Fruit fly (Drosophila melanogaster) whole organism, wandering third instar larva: ENCODE results near the gene ind.
A peak's percentile ranks its signal among the peaks of the same experiment; 100 is the strongest.

Experiments used
- CG32264 ChIP-seq: fragments of 200-800 bp; sonication (Bioruptor generic); optimal IDR thresholded peaks from 2 replicates; lab custom pipeline; 2016; ENCODE audit warnings: missing biosample characterization, missing genetic modification characterization
- CG9705 ChIP-seq: fragments of 200-800 bp; sonication (Bioruptor generic); optimal IDR thresholded peaks from 2 replicates; lab custom pipeline; 2018; ENCODE audit warnings: missing biosample characterization, mild to moderate bottlenecking, missing genetic modification characterization
- CrebA ChIP-seq: fragments of 200-800 bp; sonication (Bioruptor generic); optimal IDR thresholded peaks from 2 replicates; lab custom pipeline; 2016; ENCODE audit warnings: missing biosample characterization, mild to moderate bottlenecking, missing genetic modification characterization, borderline replicate concordance
- Dfd ChIP-seq: fragments of >200 bp; optimal IDR thresholded peaks from 2 replicates; lab custom pipeline; 2017; ENCODE audit warnings: missing biosample characterization, missing genetic modification characterization
- Dif ChIP-seq: fragments of 200-275, 200-300 bp; sonication (Bioruptor generic); optimal IDR thresholded peaks from 2 replicates; lab custom pipeline; 2018; ENCODE audit warnings: missing biosample characterization, missing genetic modification characterization; ENCODE audit not compliant: partially characterized antibody
- GATAd ChIP-seq: sonication (Bioruptor generic); optimal IDR thresholded peaks from 2 replicates; lab custom pipeline; 2016; ENCODE audit warnings: missing biosample characterization, missing genetic modification characterization
- HLH106 ChIP-seq: fragments of 200-800 bp; optimal IDR thresholded peaks from 3 replicates; lab custom pipeline; 2019; ENCODE audit warnings: missing biosample characterization, mild to moderate bottlenecking, missing genetic modification characterization, moderate library complexity
- Hr83 ChIP-seq: fragments of 200-300 bp; sonication (Bioruptor generic); optimal IDR thresholded peaks from 2 replicates; lab custom pipeline; 2016; ENCODE audit warnings: missing biosample characterization, mild to moderate bottlenecking, missing genetic modification characterization, moderate library complexity; ENCODE audit not compliant: poor library complexity, severe bottlenecking
- Jra ChIP-seq: sonication (Bioruptor generic); optimal IDR thresholded peaks from 2 replicates; lab custom pipeline; 2016; ENCODE audit warnings: missing biosample characterization, missing genetic modification characterization
- N ChIP-seq: fragments of >200 bp; optimal IDR thresholded peaks from 2 replicates; lab custom pipeline; 2018; ENCODE audit warnings: missing biosample characterization, missing external identifiers, missing genetic modification characterization
- OdsH ChIP-seq: fragments of 200-800 bp; sonication (Bioruptor generic); optimal IDR thresholded peaks from 2 replicates; lab custom pipeline; 2016; ENCODE audit warnings: missing biosample characterization, mild to moderate bottlenecking, missing genetic modification characterization
- Rel ChIP-seq, 2 experiments: fragments of 200-800 bp; sonication (Bioruptor generic) in 1 of 2; optimal IDR thresholded peaks; 2 replicates in 1 of 2; 3 replicates in 1 of 2; lab custom pipeline; 2016 to 2019; ENCODE audit warnings: mild to moderate bottlenecking in 2 of 2, missing biosample characterization in 2 of 2, missing genetic modification characterization in 2 of 2, moderate library complexity in 1 of 2
- Sp1 ChIP-seq: fragments of 200-800 bp; sonication (Bioruptor generic); optimal IDR thresholded peaks from 3 replicates; lab custom pipeline; 2019; ENCODE audit warnings: missing biosample characterization, mild to moderate bottlenecking, missing genetic modification characterization, moderate library complexity
- br ChIP-seq: fragments of 200-800 bp; sonication (Bioruptor generic); optimal IDR thresholded peaks from 2 replicates; lab custom pipeline; 2016; ENCODE audit warnings: missing biosample characterization, missing genetic modification characterization
- brk ChIP-seq: fragments of 200-800 bp; sonication (Bioruptor generic); optimal IDR thresholded peaks from 2 replicates; lab custom pipeline; 2016; ENCODE audit warnings: missing biosample characterization, mild to moderate bottlenecking, missing genetic modification characterization
- dmrt93B ChIP-seq: fragments of 200-800 bp; sonication (Bioruptor generic); optimal IDR thresholded peaks from 2 replicates; lab custom pipeline; 2018; ENCODE audit warnings: missing biosample characterization, mild to moderate bottlenecking, missing genetic modification characterization
- ey ChIP-seq: fragments of 200-800 bp; sonication (Bioruptor generic); optimal IDR thresholded peaks from 2 replicates; lab custom pipeline; 2016; ENCODE audit warnings: missing biosample characterization, missing genetic modification characterization
- fru ChIP-seq: fragments of 200-800 bp; sonication (Bioruptor generic); optimal IDR thresholded peaks from 3 replicates; lab custom pipeline; 2016; ENCODE audit warnings: missing biosample characterization, mild to moderate bottlenecking, missing genetic modification characterization
- jim ChIP-seq: fragments of 175-275, 200-325 bp; sonication (Bioruptor generic); optimal IDR thresholded peaks from 2 replicates; lab custom pipeline; 2016; ENCODE audit warnings: missing biosample characterization, mild to moderate bottlenecking, missing genetic modification characterization
- lola ChIP-seq: fragments of >200 bp; optimal IDR thresholded peaks from 2 replicates; lab custom pipeline; 2017; ENCODE audit warnings: missing biosample characterization, missing genetic modification characterization
- pan ChIP-seq: fragments of >200 bp; optimal IDR thresholded peaks from 2 replicates; lab custom pipeline; 2017
- psq ChIP-seq: fragments of 200-800 bp; sonication (Bioruptor generic); optimal IDR thresholded peaks from 3 replicates; lab custom pipeline; 2017; ENCODE audit warnings: missing biosample characterization, mild to moderate bottlenecking, missing genetic modification characterization, moderate library complexity
- rgr ChIP-seq: fragments of 200-800 bp; sonication (Bioruptor generic); optimal IDR thresholded peaks from 3 replicates; lab custom pipeline; 2016; ENCODE audit warnings: missing biosample characterization, mild to moderate bottlenecking, missing genetic modification characterization
- sage ChIP-seq: fragments of 200-800 bp; sonication (Bioruptor generic); optimal IDR thresholded peaks from 2 replicates; lab custom pipeline; 2016; ENCODE audit warnings: missing biosample characterization, mild to moderate bottlenecking, missing genetic modification characterization
- tai ChIP-seq: sonication (Bioruptor generic); optimal IDR thresholded peaks from 2 replicates; lab custom pipeline; 2016; ENCODE audit warnings: missing biosample characterization, missing genetic modification characterization
- usp ChIP-seq: fragments of >200 bp; optimal IDR thresholded peaks from 2 replicates; lab custom pipeline; 2017; ENCODE audit warnings: missing biosample characterization, missing genetic modification characterization
- woc ChIP-seq: sonication (Bioruptor generic); optimal IDR thresholded peaks from 2 replicates; lab custom pipeline; 2016; ENCODE audit warnings: missing biosample characterization, mild to moderate bottlenecking, missing genetic modification characterization

ind gene

dm6 chr3L:15043465-15043864 lies 259 bp downstream of the ind start:
- TF ChIP-seq Dfd (GFP tag; lab: Kevin White, UChicago) (peak; percentile 75), br (GFP tag; lab: Kevin White, UChicago) (no peak), Rel (GFP tag; optimal IDR thresholded peaks at IDR 0.05; lab: Kevin White, UChicago) (no peak), Rel (tag; optimal IDR thresholded peaks at IDR 0.05; lab: Kevin White, UChicago) (no peak)
- TF ChIP-seq, all 38 proteins: peak for 1

- TF ChIP-seq OdsH, result no peak
- no peak for TF ChIP-seq ey
- TF ChIP-seq br (GFP tag; lab: Kevin White, UChicago), result no peak
- no peak for TF ChIP-seq tai (GFP tag; lab: Kevin White, UChicago)
- no peak for TF ChIP-seq HLH106 (tag; lab: Kevin White, UChicago)
- no peak for TF ChIP-seq CG32264 (GFP tag; lab: Kevin White, UChicago)
These were observed 1.3 kb downstream of the ind start, which contains the start of gene Rpn12R for dm6 chr3L:15042470-15042869. Rpn12R (minus strand) TSS chr3L:15042570.

dm6 chr3L:15040329-15040886 lies 3.3 kb downstream of the ind start:
- TF ChIP-seq psq (GFP tag; lab: Kevin White, UChicago), result no peak
- TF ChIP-seq OdsH, result no peak
- no peak for TF ChIP-seq fru (GFP tag; lab: Kevin White, UChicago)
- TF ChIP-seq sage (GFP tag; lab: Kevin White, UChicago), result no peak
- no peak for TF ChIP-seq N
- no peak for TF ChIP-seq HLH106 (tag; lab: Kevin White, UChicago)
- TF ChIP-seq Jra (GFP tag; lab: Kevin White, UChicago), result no peak
- no peak for TF ChIP-seq pan (lab: Kevin White, UChicago)
- no peak for TF ChIP-seq br (GFP tag; lab: Kevin White, UChicago)
- TF ChIP-seq Sp1 (GFP tag; lab: Kevin White, UChicago), result no peak
- TF ChIP-seq CrebA (GFP tag; lab: Kevin White, UChicago), result no peak
- TF ChIP-seq usp (GFP tag; lab: Kevin White, UChicago), result no peak
- no peak for TF ChIP-seq tai (GFP tag; lab: Kevin White, UChicago)
- no peak for TF ChIP-seq GATAd (GFP tag; lab: Kevin White, UChicago)
- no peak for TF ChIP-seq jim (GFP tag; lab: Kevin White, UChicago)

- no peak for TF ChIP-seq lola
These were observed 4.2 kb downstream of the ind start for dm6 chr3L:15039510-15039909.

- peak; percentile 21 for TF ChIP-seq woc
- no peak for TF ChIP-seq br (GFP tag; lab: Kevin White, UChicago)
These were observed 8.1 kb downstream of the ind start for dm6 chr3L:15035585-15035984.

- TF ChIP-seq Rel (GFP tag; optimal IDR thresholded peaks at IDR 0.05; lab: Kevin White, UChicago), result no peak
- no peak for TF ChIP-seq Rel (tag; optimal IDR thresholded peaks at IDR 0.05; lab: Kevin White, UChicago)
- no peak for TF ChIP-seq dmrt93B (GFP tag; lab: Kevin White, UChicago)
- no peak for TF ChIP-seq lola
- no peak for TF ChIP-seq woc
- no peak for TF ChIP-seq pan (lab: Kevin White, UChicago)
- no peak for TF ChIP-seq HLH106 (tag; lab: Kevin White, UChicago)
- no peak for TF ChIP-seq Jra (GFP tag; lab: Kevin White, UChicago)
- no peak for TF ChIP-seq Hr83 (GFP tag; lab: Kevin White, UChicago)
- TF ChIP-seq fru (GFP tag; lab: Kevin White, UChicago), result no peak
- no peak for TF ChIP-seq Sp1 (GFP tag; lab: Kevin White, UChicago)
- TF ChIP-seq usp (GFP tag; lab: Kevin White, UChicago), result no peak
- no peak for TF ChIP-seq brk (GFP tag; lab: Kevin White, UChicago)
- no peak for TF ChIP-seq Dif
- no peak for TF ChIP-seq CG9705 (GFP tag; lab: Kevin White, UChicago)
- TF ChIP-seq jim (GFP tag; lab: Kevin White, UChicago), result no peak
- no peak for TF ChIP-seq GATAd (GFP tag; lab: Kevin White, UChicago)
- no peak for TF ChIP-seq CG32264 (GFP tag; lab: Kevin White, UChicago)
- TF ChIP-seq tai (GFP tag; lab: Kevin White, UChicago), result no peak
- TF ChIP-seq rgr (GFP tag; lab: Kevin White, UChicago), result no peak
These were observed 9.0 kb downstream of the ind start for dm6 chr3L:15034714-15035076.
